Fruit fly (Drosophila melanogaster) whole organism, embryonic: ENCODE measurements around the gene CG33767.
A peak's percentile ranks its signal among the peaks of the same experiment; 100 is the strongest.

ENCODE experiments used
- CG1024 ChIP-seq: fragments of 200-800 bp; sonication (Bioruptor generic); IDR thresholded peaks from 2 replicates; pipeline ENCODE4 v1.3.6; 2022; ENCODE audit warnings: missing biosample characterization, missing genetic modification characterization
- CG12219 ChIP-seq: fragments of 200-800 bp; sonication (Bioruptor generic); optimal IDR thresholded peaks from 3 replicates; lab custom pipeline; 2018; ENCODE audit warnings: missing biosample characterization, mild to moderate bottlenecking, missing genetic modification characterization
- CG12942 ChIP-seq: fragments of 200-800 bp; sonication (Bioruptor generic); optimal IDR thresholded peaks from 3 replicates; lab custom pipeline; 2016; ENCODE audit warnings: missing biosample characterization, missing genetic modification characterization
- CG1529 ChIP-seq: fragments of 200-800 bp; sonication (Bioruptor generic); optimal IDR thresholded peaks from 3 replicates; lab custom pipeline; 2018; ENCODE audit warnings: missing biosample characterization, missing genetic modification characterization
- CG17802 ChIP-seq: fragments of 200-800 bp; sonication (Bioruptor generic); optimal IDR thresholded peaks from 2 replicates; lab custom pipeline; 2018; ENCODE audit warnings: missing biosample characterization, mild to moderate bottlenecking, missing genetic modification characterization, moderate library complexity
- CG2120 ChIP-seq: fragments of 200-800 bp; sonication (Bioruptor generic); optimal IDR thresholded peaks from 3 replicates; lab custom pipeline; 2016; ENCODE audit warnings: missing biosample characterization, missing genetic modification characterization
- CG3281 ChIP-seq: fragments of 200-800 bp; sonication (Bioruptor generic); optimal IDR thresholded peaks from 3 replicates; lab custom pipeline; 2017; ENCODE audit warnings: missing biosample characterization, mild to moderate bottlenecking, missing genetic modification characterization
- CG3407 ChIP-seq: fragments of 200-800 bp; sonication (Bioruptor generic); optimal IDR thresholded peaks from 2 replicates; lab custom pipeline; 2018; ENCODE audit warnings: missing biosample characterization, mild to moderate bottlenecking, missing genetic modification characterization
- CG34224 ChIP-seq: fragments of 200-800 bp; sonication (Bioruptor generic); IDR thresholded peaks from 3 replicates; pipeline ENCODE4 v1.3.6; 2022; ENCODE audit warnings: missing biosample characterization, missing genetic modification characterization; ENCODE audit not compliant: partially characterized antibody
- CG34376 ChIP-seq: fragments of 200-800 bp; sonication (Bioruptor generic); optimal IDR thresholded peaks from 2 replicates; lab custom pipeline; 2018; ENCODE audit warnings: missing biosample characterization, mild to moderate bottlenecking, missing genetic modification characterization
- CG34422 ChIP-seq: fragments of 200-800 bp; sonication (Bioruptor generic); IDR thresholded peaks from 3 replicates; pipeline ENCODE4 v1.3.6; 2022; ENCODE audit warnings: missing biosample characterization, missing genetic modification characterization
- CG4360 ChIP-seq: fragments of 200-800 bp; sonication (Bioruptor generic); IDR thresholded peaks from 2 replicates; pipeline ENCODE4 v1.3.6; 2022; ENCODE audit warnings: missing biosample characterization, missing genetic modification characterization
- CG43689 ChIP-seq: fragments of 200-800 bp; sonication (Bioruptor generic); IDR thresholded peaks from 2 replicates; pipeline ENCODE4 v1.3.6; 2022; ENCODE audit warnings: missing biosample characterization, missing genetic modification characterization
- CG4404 ChIP-seq: fragments of 200-800 bp; sonication (Bioruptor generic); IDR thresholded peaks from 2 replicates; pipeline ENCODE4 v1.3.6; 2022; ENCODE audit warnings: missing biosample characterization, missing genetic modification characterization
- CG6254 ChIP-seq: fragments of 200-800 bp; sonication (Bioruptor generic); optimal IDR thresholded peaks from 3 replicates; lab custom pipeline; 2017; ENCODE audit warnings: mild to moderate bottlenecking, missing biosample characterization, missing genetic modification reagents, missing genetic modification characterization
- CG7963 ChIP-seq: fragments of 200-800 bp; sonication (Bioruptor generic); IDR thresholded peaks from 3 replicates; pipeline ENCODE4 v1.3.6; 2022; ENCODE audit warnings: missing biosample characterization, missing genetic modification characterization; ENCODE audit not compliant: partially characterized antibody
- CG7987 ChIP-seq: fragments of 200-800 bp; sonication (Bioruptor generic); optimal IDR thresholded peaks from 2 replicates; lab custom pipeline; 2018; ENCODE audit warnings: missing biosample characterization, mild to moderate bottlenecking, missing genetic modification characterization, moderate library complexity
- CoRest ChIP-seq: fragments of 200-800 bp; sonication (Bioruptor generic); optimal IDR thresholded peaks from 3 replicates; lab custom pipeline; 2018; ENCODE audit warnings: missing biosample characterization, mild to moderate bottlenecking, missing genetic modification characterization, moderate library complexity
- Dad ChIP-seq: fragments of 200-800 bp; sonication (Bioruptor generic); optimal IDR thresholded peaks from 3 replicates; lab custom pipeline; 2016; ENCODE audit warnings: missing biosample characterization, missing genetic modification characterization
- HHEX ChIP-seq: fragments of 200-800 bp; sonication (Bioruptor generic); optimal IDR thresholded peaks from 3 replicates; lab custom pipeline; 2017; ENCODE audit warnings: missing biosample characterization, mild to moderate bottlenecking, missing genetic modification characterization, missing genetic modification reagents
- HmgD ChIP-seq: fragments of 200-800 bp; sonication (Bioruptor generic); optimal IDR thresholded peaks from 3 replicates; lab custom pipeline; 2016; ENCODE audit warnings: missing biosample characterization, missing genetic modification characterization
- HmgZ ChIP-seq: fragments of 200-800 bp; sonication (Bioruptor generic); optimal IDR thresholded peaks from 2 replicates; lab custom pipeline; 2018; ENCODE audit warnings: missing biosample characterization, mild to moderate bottlenecking, missing genetic modification characterization
- Hr78 ChIP-seq, 2 experiments: fragments of 200-800 bp in 1 of 2; fragments of >200 bp in 1 of 2; sonication (Bioruptor generic) in 1 of 2; optimal IDR thresholded peaks; 2 replicates each; lab custom pipeline; 2017 to 2019; ENCODE audit warnings: missing biosample characterization in 2 of 2, missing genetic modification characterization in 2 of 2, mild to moderate bottlenecking in 1 of 2, moderate library complexity in 1 of 2
- Jarid2 ChIP-seq: fragments of 200-800 bp; sonication (Bioruptor generic); optimal IDR thresholded peaks from 3 replicates; lab custom pipeline; 2017; ENCODE audit warnings: mild to moderate bottlenecking, missing biosample characterization, missing genetic modification reagents, missing genetic modification characterization
- Lhr ChIP-seq: fragments of 200-800 bp; sonication (Bioruptor generic); optimal IDR thresholded peaks from 3 replicates; lab custom pipeline; 2017; ENCODE audit warnings: mild to moderate bottlenecking, missing biosample characterization, missing genetic modification reagents, missing genetic modification characterization
- NC2α ChIP-seq: fragments of 200-800 bp; sonication (Bioruptor generic); optimal IDR thresholded peaks from 2 replicates; lab custom pipeline; 2016; ENCODE audit warnings: missing biosample characterization, missing genetic modification characterization
- Nf-YC ChIP-seq: fragments of 200-800 bp; optimal IDR thresholded peaks from 3 replicates; lab custom pipeline; 2019; ENCODE audit warnings: missing biosample characterization, mild to moderate bottlenecking, missing genetic modification characterization, moderate library complexity
- Pdp1 ChIP-seq, 2 experiments: fragments of 200-800 bp; sonication (Bioruptor generic); optimal IDR thresholded peaks; 3 replicates each; lab custom pipeline; 2016; ENCODE audit warnings: missing biosample characterization in 2 of 2, missing genetic modification characterization in 2 of 2, mild to moderate bottlenecking in 1 of 2, moderate library complexity in 1 of 2
- Vsx1 ChIP-seq: fragments of 200-800 bp; sonication (Bioruptor generic); optimal IDR thresholded peaks from 2 replicates; lab custom pipeline; 2017; ENCODE audit warnings: missing biosample characterization, mild to moderate bottlenecking, missing genetic modification characterization, missing genetic modification reagents
- bowl ChIP-seq: fragments of 200-800 bp; sonication (Bioruptor generic); IDR thresholded peaks from 2 replicates; pipeline ENCODE4 v1.3.6; 2022; ENCODE audit warnings: missing biosample characterization, missing genetic modification characterization
- cad ChIP-seq: fragments of >200 bp; optimal IDR thresholded peaks from 2 replicates; lab custom pipeline; 2017; ENCODE audit warnings: missing biosample characterization, missing genetic modification characterization
- chinmo ChIP-seq: fragments of 200-800 bp; sonication (Bioruptor generic); IDR thresholded peaks from 4 replicates; pipeline ENCODE4 v1.3.6; 2022; ENCODE audit warnings: missing biosample characterization, missing genetic modification characterization; ENCODE audit not compliant: partially characterized antibody
- corto ChIP-seq: fragments of 200-800 bp; sonication (Bioruptor generic); optimal IDR thresholded peaks from 2 replicates; lab custom pipeline; 2016; ENCODE audit warnings: missing biosample characterization, mild to moderate bottlenecking, missing genetic modification characterization, moderate library complexity
- da ChIP-seq: fragments of 200-800 bp; sonication (Bioruptor generic); optimal IDR thresholded peaks from 2 replicates; lab custom pipeline; 2016; ENCODE audit warnings: missing biosample characterization, missing genetic modification characterization
- exex ChIP-seq: fragments of 200-800 bp; sonication (Bioruptor generic); optimal IDR thresholded peaks from 4 replicates; lab custom pipeline; 2018; ENCODE audit warnings: missing biosample characterization, mild to moderate bottlenecking, missing genetic modification characterization, moderate library complexity
- fd96Cb ChIP-seq: fragments of 200-800 bp; sonication (Bioruptor generic); optimal IDR thresholded peaks from 2 replicates; lab custom pipeline; 2018; ENCODE audit warnings: missing biosample characterization, mild to moderate bottlenecking, missing genetic modification characterization, moderate library complexity
- ftz-f1 ChIP-seq: fragments of 200-800 bp; sonication (Bioruptor generic); optimal IDR thresholded peaks from 2 replicates; lab custom pipeline; 2016; ENCODE audit warnings: missing biosample characterization, missing genetic modification characterization
- grn ChIP-seq: fragments of 200-800 bp; sonication (Bioruptor generic); optimal IDR thresholded peaks from 3 replicates; lab custom pipeline; 2017; ENCODE audit warnings: missing biosample characterization, missing genetic modification characterization
- hb ChIP-seq: fragments of 200-800 bp; sonication (Bioruptor generic); IDR thresholded peaks from 3 replicates; pipeline ENCODE4 v1.3.6; 2022; ENCODE audit warnings: missing biosample characterization, missing genetic modification characterization; ENCODE audit not compliant: partially characterized antibody
- ken ChIP-seq: fragments of 200-800 bp; sonication (Bioruptor generic); IDR thresholded peaks from 3 replicates; pipeline ENCODE4 v1.3.6; 2022; ENCODE audit warnings: missing biosample characterization, missing genetic modification characterization
- lbe ChIP-seq: fragments of 200-800 bp; sonication (Bioruptor generic); optimal IDR thresholded peaks from 2 replicates; lab custom pipeline; 2016; ENCODE audit warnings: missing biosample characterization, mild to moderate bottlenecking, missing genetic modification characterization
- mld ChIP-seq: fragments of 200-800 bp; sonication (Bioruptor generic); IDR thresholded peaks from 3 replicates; pipeline ENCODE4 v1.3.6; 2022; ENCODE audit warnings: missing biosample characterization, missing genetic modification characterization; ENCODE audit not compliant: partially characterized antibody
- nom ChIP-seq: fragments of 200-800 bp; sonication (Bioruptor generic); optimal IDR thresholded peaks from 2 replicates; lab custom pipeline; 2017; ENCODE audit warnings: missing biosample characterization, missing genetic modification characterization, mild to moderate bottlenecking, moderate library complexity, missing genetic modification reagents
- pan ChIP-seq, 4 experiments: fragments of >200 bp in 3 of 4; fragments of 200-800 bp in 1 of 4; sonication (Bioruptor generic) in 1 of 4; optimal IDR thresholded peaks in 3 of 4; IDR thresholded peaks in 1 of 4; 2 replicates each; pipeline versions ENCODE4 v1.3.6 to Lab custom; 2017 to 2022; ENCODE audit warnings: missing biosample characterization in 2 of 4, missing genetic modification characterization in 2 of 4, mixed read lengths in 1 of 4
- scrt ChIP-seq: fragments of 200-800 bp; sonication (Bioruptor generic); optimal IDR thresholded peaks from 2 replicates; lab custom pipeline; 2018; ENCODE audit warnings: missing biosample characterization, mild to moderate bottlenecking, missing genetic modification characterization, moderate library complexity
- sd ChIP-seq: fragments of 200-800 bp; sonication (Bioruptor generic); optimal IDR thresholded peaks from 3 replicates; lab custom pipeline; 2018; ENCODE audit warnings: missing biosample characterization, mild to moderate bottlenecking, missing genetic modification characterization, moderate library complexity
- sug ChIP-seq: fragments of 200-800 bp; optimal IDR thresholded peaks from 2 replicates; lab custom pipeline; 2019; ENCODE audit warnings: missing biosample characterization, mild to moderate bottlenecking, missing genetic modification characterization, moderate library complexity
- twi ChIP-seq: fragments of 200-800 bp; optimal IDR thresholded peaks from 2 replicates; lab custom pipeline; 2019; ENCODE audit warnings: missing biosample characterization, mild to moderate bottlenecking, missing genetic modification characterization, moderate library complexity

The CG33767 gene

dm6 chr3L:22670174-22670573, 24.1 kb downstream of the CG33767 start:
- TF ChIP-seq CG34376 (GFP tag; lab: Kevin White, UChicago) (peak; percentile 34), lbe (no peak), CG1024 (no peak), sug (tag; lab: Kevin White, UChicago) (peak; percentile 46), grn (GFP tag; lab: Kevin White, UChicago) (peak; percentile 94), HHEX (GFP tag; lab: Kevin White, UChicago) (no peak), Jarid2 (GFP tag; lab: Kevin White, UChicago) (no peak), exex (tag; lab: Kevin White, UChicago) (peak; percentile 74), twi (tag; lab: Kevin White, UChicago) (peak; percentile 33), CG34224 (GFP tag; lab: Robert Waterston, UW) (no peak), chinmo (0 out of 4 replicates have a peak, but pooled peaks have one; percentile 19), CG4404 (GFP tag; lab: Robert Waterston, UW) (no peak), CG1529 (GFP tag; lab: Kevin White, UChicago) (no peak), sd (peak; percentile 83), HmgZ (tag; lab: Kevin White, UChicago) (peak; percentile 6), Pdp1 (GFP tag; optimal IDR thresholded peaks at IDR 0.05; lab: Kevin White, UChicago) (peak in 1 of 2 experiments; percentile 90), mld (GFP tag; lab: Robert Waterston, UW) (no peak)

dm6 chr3L:22671699-22672276, 25.7 kb downstream of the CG33767 start:
- TF ChIP-seq Lhr (GFP tag; lab: Kevin White, UChicago) (no peak), Vsx1 (GFP tag; lab: Kevin White, UChicago) (peak; percentile 4), da (GFP tag; lab: Kevin White, UChicago) (no peak), CoRest (tag; lab: Kevin White, UChicago) (no peak), Nf-YC (tag; lab: Kevin White, UChicago) (no peak), Hr78 (GFP tag; optimal IDR thresholded peaks at IDR 0.05; lab: Kevin White, UChicago) (peak in 1 of 2 experiments; percentile 68), pan (optimal IDR thresholded peaks at IDR 0.05; lab: Kevin White, UChicago) (no peak), pan (GFP tag; optimal IDR thresholded peaks at IDR 0.05 in 1 of 2, IDR thresholded peaks at IDR 0.05 in 1 of 2) (no peak), CG6254 (no peak), CG34422 (no peak), NC2α (no peak), fd96Cb (tag; lab: Kevin White, UChicago) (no peak), CG2120 (GFP tag; lab: Kevin White, UChicago) (no peak), CG43689 (GFP tag; lab: Robert Waterston, UW) (no peak), CG7963 (GFP tag; lab: Robert Waterston, UW) (no peak), hb (GFP tag; lab: Robert Waterston, UW) (no peak), CG17802 (tag; lab: Kevin White, UChicago) (no peak), corto (GFP tag; lab: Kevin White, UChicago) (no peak), HmgD (GFP tag; lab: Kevin White, UChicago) (no peak), scrt (no peak), cad (GFP tag; lab: Kevin White, UChicago) (no peak), sd (peak; percentile 58), CG7987 (no peak), CG12219 (GFP tag; lab: Kevin White, UChicago) (no peak), bowl (no peak), CG4360 (peak; percentile 42; the same call in 1 of the 2 replicates), ken (GFP tag; lab: Robert Waterston, UW) (no peak), ftz-f1 (no peak), nom (GFP tag; lab: Kevin White, UChicago) (no peak), CG12942 (no peak), CG3407 (GFP tag; lab: Kevin White, UChicago) (no peak), CG3281 (GFP tag; lab: Kevin White, UChicago) (no peak), Dad (GFP tag; lab: Kevin White, UChicago) (no peak)
